Fruit fly (Drosophila melanogaster): ENCODE measurements around the gene Cp36.

DNA sequence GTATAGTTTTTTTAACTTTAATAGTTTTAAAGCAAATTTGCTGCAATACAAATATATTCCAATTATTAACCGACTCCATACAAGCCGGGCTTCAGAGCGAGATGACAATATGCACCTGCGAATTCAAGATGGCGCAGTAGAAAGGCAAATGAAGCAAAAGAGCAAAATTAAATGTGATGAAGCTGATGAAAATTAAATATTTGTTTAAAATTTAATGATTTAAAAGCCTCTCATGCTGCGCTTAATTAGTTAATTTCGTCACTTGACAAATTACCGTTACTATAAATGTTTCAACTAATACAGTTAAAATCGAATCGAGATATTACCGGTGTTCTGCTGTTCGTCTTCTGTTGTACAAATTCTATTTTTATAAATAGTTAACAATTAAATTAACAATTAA, 9.9 kb downstream of the Cp36 start, which contains the start of gene CG33181:
- TF ChIP-seq Clk (GFP tag; optimal IDR thresholded peaks at IDR 0.05) (no peak), CG1620 (GFP tag; optimal IDR thresholded peaks at IDR 0.05) (no peak), kay (GFP tag; ENCODE audit: borderline replicate concordance) (no peak), CG5204 (GFP tag; optimal IDR thresholded peaks at IDR 0.05) (no peak), bab1 (GFP tag; optimal IDR thresholded peaks at IDR 0.05) (no peak), CG14711 (tag; optimal IDR thresholded peaks at IDR 0.05) (no peak), pad (GFP tag; optimal IDR thresholded peaks at IDR 0.05) (no peak), CG12768 (GFP tag; optimal IDR thresholded peaks at IDR 0.05) (no peak), CG7045 (GFP tag; optimal IDR thresholded peaks at IDR 0.05) (no peak), Hr96 (GFP tag; optimal IDR thresholded peaks at IDR 0.05) (no peak), CG33017 (tag; optimal IDR thresholded peaks at IDR 0.05) (no peak), Crg-1 (GFP tag; optimal IDR thresholded peaks at IDR 0.05) (no peak), ovo (GFP tag; optimal IDR thresholded peaks at IDR 0.05) (no peak)
